Worm (Caenorhabditis elegans): Measurements from ENCODE around the gene F31E8.4.

DNA sequence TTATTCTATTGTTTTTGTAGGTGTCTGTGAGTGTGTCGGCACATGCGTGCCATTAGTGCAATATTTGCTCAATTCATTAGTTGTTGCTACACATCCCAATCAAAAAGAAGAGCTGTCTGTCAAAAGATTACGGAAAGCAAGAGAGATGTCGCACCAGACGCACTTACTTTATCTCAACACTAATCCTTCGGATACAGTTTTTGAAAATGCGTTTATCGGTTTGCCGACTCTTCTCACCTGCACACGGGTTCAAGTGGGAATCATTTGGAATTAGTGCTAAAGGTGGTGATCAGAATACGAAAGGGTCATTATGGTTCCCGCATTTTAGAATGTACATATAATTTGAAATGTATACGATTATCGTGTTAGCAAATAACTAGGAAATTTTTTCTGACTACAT lies 1.3 kb upstream of the F31E8.4 start:
- no peak for TF ChIP-seq klf-2 (GFP tag; conservative IDR thresholded peaks at IDR 0.05)
- TF ChIP-seq T22C8.4 (GFP tag; IDR thresholded peaks at IDR 0.05) = no peak
- no peak for TF ChIP-seq flt-1 (GFP tag; IDR thresholded peaks at IDR 0.05)
- no peak for TF ChIP-seq ztf-23 (GFP tag; IDR thresholded peaks at IDR 0.05)
- TF ChIP-seq cog-1 (tag; optimal IDR thresholded peaks at IDR 0.05) = no peak
- no peak for TF ChIP-seq med-1 (GFP tag; optimal IDR thresholded peaks at IDR 0.05; ENCODE audit: insufficient read depth)
- no peak for TF ChIP-seq ref-1 (GFP tag; conservative IDR thresholded peaks at IDR 0.05)
- no peak for TF ChIP-seq ztf-29 (GFP tag; IDR thresholded peaks at IDR 0.05)

Data from whole organism, midembryonic.